Fruit fly (Drosophila melanogaster) whole organism, embryonic: ENCODE data around the gene CG5255.

Experiments used
- Asciz ChIP-seq: fragments of 200-800 bp; sonication (Bioruptor generic); optimal IDR thresholded peaks from 2 replicates; lab custom pipeline; 2017; ENCODE audit warnings: missing biosample characterization, mild to moderate bottlenecking, missing genetic modification characterization, missing genetic modification reagents
- Atf-2 ChIP-seq: fragments of 200-800 bp; sonication (Bioruptor generic); optimal IDR thresholded peaks from 2 replicates; lab custom pipeline; 2016; ENCODE audit warnings: missing biosample characterization, missing genetic modification characterization
- B-H1 ChIP-seq: fragments of 200-800 bp; sonication (Bioruptor generic); IDR thresholded peaks from 3 replicates; pipeline ENCODE4 v1.3.6; 2022; ENCODE audit warnings: missing biosample characterization, missing genetic modification characterization
- CG10147 ChIP-seq: fragments of 200-800 bp; sonication (Bioruptor generic); optimal IDR thresholded peaks from 2 replicates; lab custom pipeline; 2019; ENCODE audit warnings: missing biosample characterization, mild to moderate bottlenecking, missing genetic modification characterization, moderate library complexity
- CG10565 ChIP-seq: fragments of 200-800 bp; sonication (Bioruptor generic); optimal IDR thresholded peaks from 3 replicates; lab custom pipeline; 2016; ENCODE audit warnings: missing biosample characterization, mild to moderate bottlenecking, missing genetic modification characterization
- CG11504 ChIP-seq: fragments of 200-800 bp; sonication (Bioruptor generic); optimal IDR thresholded peaks from 3 replicates; lab custom pipeline; 2019; ENCODE audit warnings: missing biosample characterization, mild to moderate bottlenecking, missing genetic modification characterization, moderate library complexity
- CG11560 ChIP-seq: fragments of 200-800 bp; sonication (Bioruptor generic); IDR thresholded peaks from 3 replicates; pipeline ENCODE4 v1.3.6; 2022; ENCODE audit warnings: missing biosample characterization, missing genetic modification characterization
- CG11696 ChIP-seq: fragments of 200-800 bp; sonication (Bioruptor generic); IDR thresholded peaks from 2 replicates; pipeline ENCODE4 v1.3.6; 2022; ENCODE audit warnings: missing biosample characterization, missing genetic modification characterization
- CG12071 ChIP-seq: fragments of 200-800 bp; sonication (Bioruptor generic); optimal IDR thresholded peaks from 3 replicates; lab custom pipeline; 2018; ENCODE audit warnings: missing biosample characterization, mild to moderate bottlenecking, missing genetic modification characterization
- CG12236 ChIP-seq: fragments of 200-800 bp; sonication (Bioruptor generic); optimal IDR thresholded peaks from 2 replicates; lab custom pipeline; 2016; ENCODE audit warnings: missing biosample characterization, missing genetic modification characterization
- CG15514 ChIP-seq: fragments of 200-800 bp; sonication (Bioruptor generic); optimal IDR thresholded peaks from 3 replicates; lab custom pipeline; 2017; ENCODE audit warnings: missing biosample characterization, missing genetic modification characterization, mild to moderate bottlenecking, moderate library complexity, missing genetic modification reagents
- CG17328 ChIP-seq: fragments of 200-800 bp; sonication (Bioruptor generic); IDR thresholded peaks from 2 replicates; pipeline ENCODE4 v1.3.6; 2022; ENCODE audit warnings: missing biosample characterization, missing genetic modification characterization
- CG17361 ChIP-seq: fragments of 200-800 bp; sonication (Bioruptor generic); IDR thresholded peaks from 3 replicates; pipeline ENCODE4 v1.3.6; 2022; ENCODE audit warnings: missing biosample characterization, missing genetic modification characterization
- CG30403 ChIP-seq: fragments of 200-800 bp; sonication (Bioruptor generic); optimal IDR thresholded peaks from 3 replicates; lab custom pipeline; 2016; ENCODE audit warnings: missing biosample characterization, missing genetic modification characterization
- CG3847 ChIP-seq: fragments of 200-800 bp; sonication (Bioruptor generic); IDR thresholded peaks from 2 replicates; pipeline ENCODE4 v1.3.6; 2022; ENCODE audit warnings: missing biosample characterization, missing genetic modification characterization
- CG42726 ChIP-seq: fragments of 200-800 bp; sonication (Bioruptor generic); IDR thresholded peaks from 2 replicates; pipeline ENCODE4 v1.3.6; 2022; ENCODE audit warnings: missing biosample characterization, missing genetic modification characterization; ENCODE audit not compliant: partially characterized antibody
- CG4424 ChIP-seq: fragments of 200-800 bp; sonication (Bioruptor generic); optimal IDR thresholded peaks from 3 replicates; lab custom pipeline; 2016; ENCODE audit warnings: missing biosample characterization, missing genetic modification characterization
- CG4820 ChIP-seq: fragments of 200-800 bp; sonication (Bioruptor generic); optimal IDR thresholded peaks from 3 replicates; lab custom pipeline; 2016; ENCODE audit warnings: missing biosample characterization, missing genetic modification characterization
- CG6683 ChIP-seq: fragments of 200-800 bp; sonication (Bioruptor generic); optimal IDR thresholded peaks from 2 replicates; lab custom pipeline; 2017; ENCODE audit warnings: missing biosample characterization, mild to moderate bottlenecking, missing genetic modification characterization, missing genetic modification reagents
- CG6791 ChIP-seq: fragments of 200-800 bp; sonication (Bioruptor generic); IDR thresholded peaks from 3 replicates; pipeline ENCODE4 v1.3.6; 2022; ENCODE audit warnings: missing biosample characterization, missing genetic modification characterization; ENCODE audit not compliant: partially characterized antibody
- Camta ChIP-seq: fragments of 200-800 bp; sonication (Bioruptor generic); optimal IDR thresholded peaks from 2 replicates; lab custom pipeline; 2016; ENCODE audit warnings: missing biosample characterization, missing genetic modification characterization
- CrebB ChIP-seq: fragments of 200-800 bp; sonication (Bioruptor generic); optimal IDR thresholded peaks from 3 replicates; lab custom pipeline; 2018; ENCODE audit warnings: missing biosample characterization, mild to moderate bottlenecking, missing genetic modification characterization
- Dfd ChIP-seq, 2 experiments: fragments of >200 bp; optimal IDR thresholded peaks; 2 replicates each; lab custom pipeline; 2017; ENCODE audit warnings: missing biosample characterization in 2 of 2, missing genetic modification characterization in 2 of 2
- Dip2 ChIP-seq: fragments of 200-800 bp; sonication (Bioruptor generic); IDR thresholded peaks from 2 replicates; pipeline ENCODE4 v1.3.6; 2022; ENCODE audit warnings: missing biosample characterization, missing genetic modification characterization
- Elba2 ChIP-seq: fragments of 200-800 bp; sonication (Bioruptor generic); optimal IDR thresholded peaks from 3 replicates; lab custom pipeline; 2016; ENCODE audit warnings: missing biosample characterization, missing genetic modification characterization
- Ets65A ChIP-seq: fragments of 200-800 bp; sonication (Bioruptor generic); peaks from one replicate; lab custom pipeline; 2016; ENCODE audit warnings: missing biosample characterization, missing genetic modification characterization
- HLH54F ChIP-seq: fragments of 200-800 bp; sonication (Bioruptor generic); optimal IDR thresholded peaks from 3 replicates; lab custom pipeline; 2016; ENCODE audit warnings: missing biosample characterization, missing genetic modification characterization
- HLHmδ ChIP-seq: fragments of 200-800 bp; sonication (Bioruptor generic); optimal IDR thresholded peaks from 2 replicates; lab custom pipeline; 2018; ENCODE audit warnings: missing biosample characterization, mild to moderate bottlenecking, missing genetic modification characterization, moderate library complexity
- Hmr ChIP-seq: fragments of 200-800 bp; sonication (Bioruptor generic); optimal IDR thresholded peaks from 3 replicates; lab custom pipeline; 2017; ENCODE audit warnings: mild to moderate bottlenecking, missing biosample characterization, missing genetic modification reagents, missing genetic modification characterization
- Rfx ChIP-seq: fragments of 200-800 bp; sonication (Bioruptor generic); IDR thresholded peaks from 2 replicates; pipeline ENCODE4 v1.3.6; 2022; ENCODE audit warnings: missing biosample characterization, missing genetic modification characterization
- ase ChIP-seq: fragments of 200-800 bp; sonication (Bioruptor generic); IDR thresholded peaks from 3 replicates; pipeline ENCODE4 v1.3.6; 2022; ENCODE audit warnings: missing biosample characterization, missing genetic modification characterization
- ato ChIP-seq: fragments of 200-800 bp; sonication (Bioruptor generic); IDR thresholded peaks from 2 replicates; pipeline ENCODE4 v1.3.6; 2022; ENCODE audit warnings: missing biosample characterization, missing genetic modification characterization; ENCODE audit not compliant: partially characterized antibody
- bcd ChIP-seq: fragments of 200-800 bp; sonication (Bioruptor generic); optimal IDR thresholded peaks from 2 replicates; lab custom pipeline; 2017; ENCODE audit warnings: missing biosample characterization, mild to moderate bottlenecking, missing genetic modification characterization
- bsh ChIP-seq, 2 experiments: fragments of 200-800 bp; sonication (Bioruptor generic); optimal IDR thresholded peaks; 2 replicates each; lab custom pipeline; 2017 to 2018; ENCODE audit warnings: mild to moderate bottlenecking in 2 of 2, missing biosample characterization in 2 of 2, missing genetic modification characterization in 2 of 2, moderate library complexity in 1 of 2
- crc ChIP-seq: fragments of 200-800 bp; sonication (Bioruptor generic); optimal IDR thresholded peaks from 2 replicates; lab custom pipeline; 2016; ENCODE audit warnings: missing biosample characterization, missing genetic modification characterization
- exex ChIP-seq: fragments of 200-800 bp; sonication (Bioruptor generic); optimal IDR thresholded peaks from 4 replicates; lab custom pipeline; 2018; ENCODE audit warnings: missing biosample characterization, mild to moderate bottlenecking, missing genetic modification characterization, moderate library complexity
- fu2 ChIP-seq: fragments of 200-800 bp; sonication (Bioruptor generic); optimal IDR thresholded peaks from 2 replicates; lab custom pipeline; 2016; ENCODE audit warnings: missing biosample characterization, missing genetic modification characterization
- ham ChIP-seq: fragments of 200-800 bp; sonication (Bioruptor generic); IDR thresholded peaks from 2 replicates; pipeline ENCODE4 v1.3.6; 2022; ENCODE audit warnings: missing biosample characterization, missing genetic modification characterization
- hth ChIP-seq: fragments of >200 bp; optimal IDR thresholded peaks from 2 replicates; lab custom pipeline; 2017; ENCODE audit warnings: inconsistent platforms
- klu ChIP-seq: fragments of 200-800 bp; sonication (Bioruptor generic); IDR thresholded peaks from 2 replicates; pipeline ENCODE4 v1.3.6; 2022; ENCODE audit warnings: missing biosample characterization, missing genetic modification characterization
- nerfin-2 ChIP-seq: fragments of 200-800 bp; sonication (Bioruptor generic); IDR thresholded peaks from 2 replicates; pipeline ENCODE4 v1.3.6; 2022; ENCODE audit warnings: missing biosample characterization, missing genetic modification characterization; ENCODE audit not compliant: partially characterized antibody
- otp ChIP-seq: fragments of 200-800 bp; sonication (Bioruptor generic); IDR thresholded peaks from 3 replicates; pipeline ENCODE4, ENCODE4 v1.3.6; 2022; ENCODE audit warnings: missing biosample characterization, missing genetic modification characterization
- sob ChIP-seq: fragments of 200-800 bp; sonication (Bioruptor generic); IDR thresholded peaks from 2 replicates; pipeline ENCODE4 v1.3.6; 2022; ENCODE audit warnings: missing biosample characterization, missing genetic modification characterization
- ssp ChIP-seq: fragments of 200-800 bp; sonication (Bioruptor generic); IDR thresholded peaks from 2 replicates; pipeline ENCODE4 v1.3.6; 2022; ENCODE audit warnings: missing biosample characterization, missing genetic modification characterization
- sug ChIP-seq: fragments of 200-800 bp; optimal IDR thresholded peaks from 2 replicates; lab custom pipeline; 2019; ENCODE audit warnings: missing biosample characterization, mild to moderate bottlenecking, missing genetic modification characterization, moderate library complexity
- tap ChIP-seq: fragments of 200-800 bp; optimal IDR thresholded peaks from 3 replicates; lab custom pipeline; 2019; ENCODE audit warnings: missing biosample characterization, mild to moderate bottlenecking, missing genetic modification characterization, moderate library complexity
- vnd ChIP-seq: fragments of 200-800 bp; sonication (Bioruptor generic); IDR thresholded peaks from 3 replicates; pipeline ENCODE4 v1.3.6; 2022; ENCODE audit warnings: missing biosample characterization, missing genetic modification characterization; ENCODE audit not compliant: partially characterized antibody
- wor ChIP-seq: fragments of 200-800 bp; sonication (Bioruptor generic); IDR thresholded peaks from 2 replicates; pipeline ENCODE4 v1.3.6; 2022; ENCODE audit warnings: missing biosample characterization, missing genetic modification characterization
- zen ChIP-seq: fragments of 200-800 bp; sonication (Bioruptor generic); optimal IDR thresholded peaks from 3 replicates; lab custom pipeline; 2018; ENCODE audit warnings: missing biosample characterization, mild to moderate bottlenecking, missing genetic modification characterization, moderate library complexity
- zen2 ChIP-seq: fragments of 200-800 bp; sonication (Bioruptor generic); IDR thresholded peaks from 3 replicates; pipeline ENCODE4 v1.3.6; 2022; ENCODE audit warnings: missing biosample characterization, missing genetic modification characterization; ENCODE audit not compliant: partially characterized antibody

CG5255 gene

dm6 chr3R:17149080-17149746 lies 11.5 kb downstream of the CG5255 start, which contains the start of the genes m-cup and Det (continued):
- TF ChIP-seq ssp (GFP tag; lab: Robert Waterston, UW) (no peak), crc (GFP tag; lab: Kevin White, UChicago) (no peak), ato (no peak), CG6791 (GFP tag; lab: Robert Waterston, UW) (peak; percentile 61; the same call in 2 of the 3 replicates), CG17328 (GFP tag; lab: Robert Waterston, UW) (no peak), Atf-2 (no peak), CG42726 (GFP tag; lab: Robert Waterston, UW) (no peak), CG15514 (GFP tag; lab: Kevin White, UChicago) (peak; percentile 32), ham (GFP tag; lab: Robert Waterston, UW) (no peak), vnd (GFP tag; lab: Robert Waterston, UW) (peak; percentile 73), CG30403 (peak; percentile 2), Dip2 (no peak), klu (no peak), CG11560 (tag; lab: Robert Waterston, UW) (no peak), bcd (GFP tag; lab: Kevin White, UChicago) (no peak), bsh (GFP tag; optimal IDR thresholded peaks at IDR 0.05; lab: Kevin White, UChicago) (no peak), wor (GFP tag; lab: Robert Waterston, UW) (no peak), Hmr (GFP tag; lab: Kevin White, UChicago) (peak; percentile 23), CG11504 (no peak), CrebB (tag; lab: Kevin White, UChicago) (no peak), fu2 (GFP tag; lab: Kevin White, UChicago) (no peak), CG6683 (no peak), CG10147 (peak; percentile 10), tap (tag; lab: Kevin White, UChicago) (no peak), sug (tag; lab: Kevin White, UChicago) (peak; percentile 20), zen (tag; lab: Kevin White, UChicago) (no peak), CG4424 (GFP tag; lab: Kevin White, UChicago) (peak; percentile 8), nerfin-2 (GFP tag; lab: Robert Waterston, UW) (no peak), CG17361 (no peak), CG10565 (GFP tag; lab: Kevin White, UChicago) (no peak), CG4820 (GFP tag; lab: Kevin White, UChicago) (peak; percentile 5), exex (tag; lab: Kevin White, UChicago) (no peak), B-H1 (GFP tag; lab: Robert Waterston, UW) (no peak), otp (GFP tag; lab: Robert Waterston, UW) (no peak), HLH54F (peak; percentile 1), CG11696 (no peak), hth (no peak), Dfd (GFP tag; optimal IDR thresholded peaks at IDR 0.05; lab: Kevin White, UChicago) (no peak), CG12071 (no peak), Ets65A (GFP tag; lab: Kevin White, UChicago) (peak; percentile 6), HLHmδ (GFP tag; lab: Kevin White, UChicago) (no peak), Rfx (no peak), Asciz (GFP tag; lab: Kevin White, UChicago) (no peak), CG3847 (GFP tag; lab: Robert Waterston, UW) (peak; percentile 49; the same call in 1 of the 2 replicates), ase (GFP tag; lab: Robert Waterston, UW) (no peak), Elba2 (GFP tag; lab: Kevin White, UChicago) (no peak), zen2 (peak; percentile 26; the same call in 1 of the 3 replicates), CG12236 (no peak), sob (GFP tag; lab: Robert Waterston, UW) (0 out of 2 replicates have a peak, but pooled peaks have one; percentile 7), Camta (GFP tag; lab: Kevin White, UChicago) (peak; percentile 11)
